Worm (Caenorhabditis elegans): ENCODE results near the gene kin-33.

DNA sequence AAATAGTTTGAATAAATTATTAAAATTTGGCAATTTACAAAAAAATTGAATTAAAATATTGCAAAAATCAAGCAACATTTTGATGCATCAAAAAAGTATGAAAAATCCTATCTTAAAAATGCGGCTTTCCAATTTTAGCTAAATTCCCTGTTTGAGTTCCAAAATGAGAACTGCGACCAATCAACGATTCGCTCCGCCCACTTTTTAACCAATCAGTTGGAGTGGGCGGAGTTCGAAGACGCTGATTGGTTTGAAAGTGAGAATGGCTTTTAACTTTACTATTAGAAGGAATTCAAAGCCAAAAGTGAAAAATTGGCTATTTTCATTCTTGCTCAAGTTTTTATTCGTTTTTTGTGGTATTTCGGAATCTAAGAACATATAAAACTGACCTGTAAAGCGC is 13.1 kb upstream of the kin-33 start:
- TF ChIP-seq pag-3 (tag; optimal IDR thresholded peaks at IDR 0.05; ENCODE audit: borderline replicate concordance, insufficient read depth), result no peak
- TF ChIP-seq nhr-12 (tag; optimal IDR thresholded peaks at IDR 0.05), result no peak
- TF ChIP-seq dpl-1 (GFP tag; optimal IDR thresholded peaks at IDR 0.05), result no peak
- TF ChIP-seq fkh-4 (tag; optimal IDR thresholded peaks at IDR 0.05; ENCODE audit: borderline replicate concordance), result no peak
- TF ChIP-seq sup-37 (GFP tag; optimal IDR thresholded peaks at IDR 0.05), result no peak
- no peak for TF ChIP-seq nhr-11 (tag; optimal IDR thresholded peaks at IDR 0.05)
- TF ChIP-seq egl-27 (tag; optimal IDR thresholded peaks at IDR 0.05), result no peak
- no peak for TF ChIP-seq sptf-1 (tag; optimal IDR thresholded peaks at IDR 0.05)
- TF ChIP-seq aly-2 (tag; optimal IDR thresholded peaks at IDR 0.05), result no peak
